Worm (Caenorhabditis elegans) whole organism, L4/young adult: ENCODE measurements around the gene oig-3.

Experiments
- W03F9.2 ChIP-seq: fragments of 150-350 bp; optimal IDR thresholded peaks from 2 replicates; lab custom pipeline; 2014; ENCODE audit warnings: missing biosample characterization, missing genetic modification characterization
- dao-5 ChIP-seq: sonication (generic microtip); optimal IDR thresholded peaks from 2 replicates; lab custom pipeline; 2016; ENCODE audit warnings: missing genotype, missing genetic modification characterization, moderate library complexity, missing compliant biosample characterization

DNA sequence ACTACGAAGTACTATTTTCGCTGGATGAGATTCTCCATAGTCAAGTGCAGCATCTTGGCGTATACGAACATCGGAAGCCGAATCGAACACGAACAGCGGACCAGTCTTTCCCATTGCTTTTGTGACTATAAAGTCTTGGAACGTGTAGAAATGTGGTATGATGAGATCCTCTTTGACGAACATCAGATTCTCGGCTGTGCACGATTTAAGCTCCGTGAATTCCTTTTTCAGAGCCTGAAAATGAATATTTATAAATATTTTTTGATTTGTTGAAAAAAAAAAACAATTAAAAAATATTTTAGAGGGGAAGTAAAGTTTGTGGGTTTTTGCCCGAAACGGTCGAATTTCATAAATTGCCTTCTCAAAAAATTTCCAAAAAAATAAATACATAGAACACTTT, 45.5 kb upstream of the oig-3 start:
- no peak for TF ChIP-seq W03F9.2 (tag; lab: Kevin White, UChicago)
- TF ChIP-seq dao-5, result no peak
